Fruit fly (Drosophila melanogaster) Kc167 (cell line): ENCODE data around the gene Hph.

Source experiments
- Myc ChIP-seq: fragments of >200 bp; optimal IDR thresholded peaks from 2 replicates; lab custom pipeline; 2017; ENCODE audit warnings: missing external identifiers
- Sin3A ChIP-seq: fragments of >200 bp; optimal IDR thresholded peaks from 2 replicates; lab custom pipeline; 2018; ENCODE audit warnings: missing external identifiers
- h ChIP-seq: fragments of >200 bp; optimal IDR thresholded peaks from 3 replicates; lab custom pipeline; 2018; ENCODE audit warnings: missing external identifiers
- insv ChIP-seq: fragments of >200 bp; optimal IDR thresholded peaks from 3 replicates; lab custom pipeline; 2018; ENCODE audit warnings: missing external identifiers
- psq ChIP-seq: fragments of >200 bp; optimal IDR thresholded peaks from 2 replicates; lab custom pipeline; 2017; ENCODE audit warnings: missing external identifiers
- ttk ChIP-seq: sonication (Bioruptor generic); optimal IDR thresholded peaks from 2 replicates; lab custom pipeline; 2017; ENCODE audit warnings: missing external identifiers

Hph gene

dm6 chr3R:5216308-5216765 lies 40.5 kb upstream of the Hph start:
- no peak for TF ChIP-seq ttk
- no peak for TF ChIP-seq Sin3A (lab: Kevin White, UChicago)
- TF ChIP-seq psq, result no peak

dm6 chr3R:5217278-5217714 lies 39.5 kb upstream of the Hph start, which contains the start of gene cno:
Gene cno (minus strand): TSS chr3R:5217456.
- no peak for TF ChIP-seq h (lab: Kevin White, UChicago)
- no peak for TF ChIP-seq Myc (lab: Kevin White, UChicago)
- TF ChIP-seq insv (lab: Kevin White, UChicago), result no peak
- no peak for TF ChIP-seq ttk
- no peak for TF ChIP-seq Sin3A (lab: Kevin White, UChicago)
- no peak for TF ChIP-seq psq

- no peak for TF ChIP-seq ttk
- TF ChIP-seq Sin3A (lab: Kevin White, UChicago), result no peak
- TF ChIP-seq h (lab: Kevin White, UChicago), result no peak
- no peak for TF ChIP-seq insv (lab: Kevin White, UChicago)
- no peak for TF ChIP-seq psq
- TF ChIP-seq Myc (lab: Kevin White, UChicago), result no peak
Observed at dm6 chr3R:5219466-5219865, 37.4 kb upstream of the Hph start, which contains the start of the genes Prosbeta2R2 and CG1116. Gene Prosbeta2R2 (minus strand): TSS chr3R:5219528. Gene CG1116 (plus strand): TSS chr3R:5219657.

dm6 chr3R:5223135-5223534 lies 33.7 kb upstream of the Hph start, which contains the start of gene CG2604:
Gene CG2604 (minus strand): TSS chr3R:5223365.
- TF ChIP-seq Myc (lab: Kevin White, UChicago) (no peak), psq (no peak), insv (lab: Kevin White, UChicago) (no peak), ttk (no peak), h (lab: Kevin White, UChicago) (no peak), Sin3A (lab: Kevin White, UChicago) (no peak)

- TF ChIP-seq h (lab: Kevin White, UChicago) (no peak), psq (no peak), insv (lab: Kevin White, UChicago) (no peak)
Observed at dm6 chr3R:5223839-5224238, 33.0 kb upstream of the Hph start, which contains the start of gene CG14664. Gene CG14664 (plus strand): TSS chr3R:5224139.

- TF ChIP-seq h (lab: Kevin White, UChicago), result no peak
- TF ChIP-seq Sin3A (lab: Kevin White, UChicago), result no peak
- TF ChIP-seq insv (lab: Kevin White, UChicago), result no peak
- TF ChIP-seq Myc (lab: Kevin White, UChicago), result no peak
- no peak for TF ChIP-seq psq
- no peak for TF ChIP-seq ttk
Observed at dm6 chr3R:5226025-5226424, 30.8 kb upstream of the Hph start, which contains the start of gene Vps37B. Gene Vps37B (plus strand): TSS chr3R:5226158.

- TF ChIP-seq psq, result no peak
- no peak for TF ChIP-seq Myc (lab: Kevin White, UChicago)
- no peak for TF ChIP-seq h (lab: Kevin White, UChicago)
- no peak for TF ChIP-seq insv (lab: Kevin White, UChicago)
- TF ChIP-seq ttk, result no peak
- TF ChIP-seq Sin3A (lab: Kevin White, UChicago), result no peak
Observed at dm6 chr3R:5229458-5229857, 27.4 kb upstream of the Hph start.

- TF ChIP-seq h (lab: Kevin White, UChicago) (no peak), Myc (lab: Kevin White, UChicago) (no peak), Sin3A (lab: Kevin White, UChicago) (no peak), insv (lab: Kevin White, UChicago) (no peak), ttk (no peak), psq (no peak)
Observed at dm6 chr3R:5231383-5232196, 25.2 kb upstream of the Hph start.

dm6 chr3R:5232197-5232607 lies 24.6 kb upstream of the Hph start, which contains the start of the genes Kat60 and Mms19:
Gene Kat60 (minus strand): TSS chr3R:5232209.
Gene Mms19 (plus strand): TSS chr3R:5232543.
- TF ChIP-seq Myc (lab: Kevin White, UChicago) (no peak), Sin3A (lab: Kevin White, UChicago) (no peak), insv (lab: Kevin White, UChicago) (no peak), h (lab: Kevin White, UChicago) (no peak), psq (no peak), ttk (no peak)

- no peak for TF ChIP-seq ttk
- no peak for TF ChIP-seq Myc (lab: Kevin White, UChicago)
- TF ChIP-seq psq, result no peak
- no peak for TF ChIP-seq h (lab: Kevin White, UChicago)
- no peak for TF ChIP-seq insv (lab: Kevin White, UChicago)
- no peak for TF ChIP-seq Sin3A (lab: Kevin White, UChicago)
Observed at dm6 chr3R:5237215-5237614, 19.6 kb upstream of the Hph start, which contains the start of gene rtp. Gene rtp (minus strand): TSS chr3R:5237315.

- no peak for TF ChIP-seq Sin3A (lab: Kevin White, UChicago)
- no peak for TF ChIP-seq Myc (lab: Kevin White, UChicago)
Observed at dm6 chr3R:5240721-5241120, 16.1 kb upstream of the Hph start, which contains the start of gene CG33293. Gene CG33293 (minus strand): TSS chr3R:5240735.

dm6 chr3R:5246950-5247349 lies 9.9 kb upstream of the Hph start:
- no peak for TF ChIP-seq h (lab: Kevin White, UChicago)
- TF ChIP-seq insv (lab: Kevin White, UChicago), result no peak
- no peak for TF ChIP-seq psq
- TF ChIP-seq Myc (lab: Kevin White, UChicago), result no peak
- TF ChIP-seq Sin3A (lab: Kevin White, UChicago), result no peak
- TF ChIP-seq ttk, result no peak
